Worm (Caenorhabditis elegans): ENCODE measurements around the gene cnc-7.

cnc-7 gene

ce11 chrV:20393773-20394172, at the start of gene cnc-7:
Gene cnc-7, plus strand, starts transcription at chrV:20394073.
- no peak for TF ChIP-seq ceh-43 (GFP tag; optimal IDR thresholded peaks at IDR 0.05)
- no peak for TF ChIP-seq ceh-83 (GFP tag; optimal IDR thresholded peaks at IDR 0.05)

- TF ChIP-seq zip-8 (tag; optimal IDR thresholded peaks at IDR 0.05): no peak
- no peak for TF ChIP-seq elt-3 (tag; optimal IDR thresholded peaks at IDR 0.05)
- TF ChIP-seq mep-1 (tag; optimal IDR thresholded peaks at IDR 0.05): no peak
- TF ChIP-seq nhr-12 (tag; optimal IDR thresholded peaks at IDR 0.05): no peak
- TF ChIP-seq nhr-237 (tag; optimal IDR thresholded peaks at IDR 0.05): no peak
- TF ChIP-seq ceh-43 (GFP tag; optimal IDR thresholded peaks at IDR 0.05): no peak
- TF ChIP-seq ztf-11 (tag; optimal IDR thresholded peaks at IDR 0.05): no peak
- no peak for TF ChIP-seq mls-2 (tag; optimal IDR thresholded peaks at IDR 0.05)
Observed at ce11 chrV:20344889-20345288, 49.0 kb upstream of the cnc-7 start, which contains the start of gene Y38H6A.3. Gene Y38H6A.3, plus strand, starts transcription at chrV:20345189.

- TF ChIP-seq mab-5 (tag; optimal IDR thresholded peaks at IDR 0.05): no peak
- TF ChIP-seq unc-62 (GFP tag; optimal IDR thresholded peaks at IDR 0.05): no peak
- TF ChIP-seq ztf-11 (tag; optimal IDR thresholded peaks at IDR 0.05): no peak
- no peak for TF ChIP-seq nhr-237 (tag; optimal IDR thresholded peaks at IDR 0.05)
- no peak for TF ChIP-seq nhr-12 (tag; optimal IDR thresholded peaks at IDR 0.05)
- TF ChIP-seq M03D4.4 (tag; optimal IDR thresholded peaks at IDR 0.05): no peak
- no peak for TF ChIP-seq unc-39 (tag; optimal IDR thresholded peaks at IDR 0.05)
- no peak for TF ChIP-seq flh-1 (GFP tag; optimal IDR thresholded peaks at IDR 0.05)
- no peak for TF ChIP-seq nhr-28 (tag; optimal IDR thresholded peaks at IDR 0.05)
- no peak for TF ChIP-seq ham-2 (GFP tag; optimal IDR thresholded peaks at IDR 0.05)
- TF ChIP-seq ceh-83 (GFP tag; optimal IDR thresholded peaks at IDR 0.05): no peak
- TF ChIP-seq sem-2 (GFP tag; optimal IDR thresholded peaks at IDR 0.05): no peak
Observed at ce11 chrV:20347625-20348024, 46.2 kb upstream of the cnc-7 start.

ce11 chrV:20350382-20350781, 43.5 kb upstream of the cnc-7 start:
- TF ChIP-seq elt-3 (tag; optimal IDR thresholded peaks at IDR 0.05) (no peak), M03D4.4 (tag; optimal IDR thresholded peaks at IDR 0.05) (no peak), nhr-76 (tag; optimal IDR thresholded peaks at IDR 0.05) (no peak), sem-2 (GFP tag; optimal IDR thresholded peaks at IDR 0.05) (no peak), tbx-8 (GFP tag; optimal IDR thresholded peaks at IDR 0.05) (no peak), unc-39 (tag; optimal IDR thresholded peaks at IDR 0.05) (no peak), unc-62 (GFP tag; optimal IDR thresholded peaks at IDR 0.05) (no peak), ces-1 (GFP tag; optimal IDR thresholded peaks at IDR 0.05) (no peak), snpc-4 (tag; optimal IDR thresholded peaks at IDR 0.05) (no peak), bed-3 (GFP tag; optimal IDR thresholded peaks at IDR 0.05) (no peak), mls-2 (tag; optimal IDR thresholded peaks at IDR 0.05) (no peak), nhr-2 (tag; optimal IDR thresholded peaks at IDR 0.05) (no peak), nhr-28 (tag; optimal IDR thresholded peaks at IDR 0.05) (no peak), cnd-1 (tag; optimal IDR thresholded peaks at IDR 0.05) (no peak), hlh-1 (tag; optimal IDR thresholded peaks at IDR 0.05) (no peak), blmp-1 (tag; optimal IDR thresholded peaks at IDR 0.05) (no peak), nhr-12 (tag; optimal IDR thresholded peaks at IDR 0.05) (no peak), ztf-11 (tag; optimal IDR thresholded peaks at IDR 0.05) (no peak)

- TF ChIP-seq cnd-1 (tag; optimal IDR thresholded peaks at IDR 0.05) (no peak), lin-13 (tag; optimal IDR thresholded peaks at IDR 0.05) (no peak), blmp-1 (tag; optimal IDR thresholded peaks at IDR 0.05) (no peak), ces-1 (GFP tag; optimal IDR thresholded peaks at IDR 0.05) (no peak), unc-62 (GFP tag; optimal IDR thresholded peaks at IDR 0.05) (no peak), flh-1 (GFP tag; optimal IDR thresholded peaks at IDR 0.05) (no peak), nhr-237 (tag; optimal IDR thresholded peaks at IDR 0.05) (no peak), lsy-2 (tag; optimal IDR thresholded peaks at IDR 0.05) (no peak), unc-39 (tag; optimal IDR thresholded peaks at IDR 0.05) (no peak), elt-3 (tag; optimal IDR thresholded peaks at IDR 0.05) (no peak), lin-32 (GFP tag; optimal IDR thresholded peaks at IDR 0.05) (no peak), snpc-4 (tag; optimal IDR thresholded peaks at IDR 0.05) (no peak), unc-120 (tag; optimal IDR thresholded peaks at IDR 0.05; ENCODE audit: poor library complexity, severe bottlenecking) (no peak), nhr-28 (tag; optimal IDR thresholded peaks at IDR 0.05) (no peak)
Observed at ce11 chrV:20351195-20351594, 42.7 kb upstream of the cnc-7 start, which contains the start of gene K02E2.1. Gene K02E2.1, plus strand, starts transcription at chrV:20351495.

ce11 chrV:20356472-20356871, 37.4 kb upstream of the cnc-7 start, which contains the start of gene grd-11:
Gene grd-11, plus strand, starts transcription at chrV:20356772.
- TF ChIP-seq snpc-4 (tag; optimal IDR thresholded peaks at IDR 0.05) (no peak), hlh-1 (tag; optimal IDR thresholded peaks at IDR 0.05) (no peak), ceh-39 (tag; optimal IDR thresholded peaks at IDR 0.05) (no peak), pha-4 (tag; optimal IDR thresholded peaks at IDR 0.05) (no peak), tbx-8 (GFP tag; optimal IDR thresholded peaks at IDR 0.05) (no peak), lin-32 (GFP tag; optimal IDR thresholded peaks at IDR 0.05) (no peak), bed-3 (GFP tag; optimal IDR thresholded peaks at IDR 0.05) (no peak), nhr-2 (tag; optimal IDR thresholded peaks at IDR 0.05) (no peak)
